Worm (Caenorhabditis elegans): ENCODE data around the gene ugt-3.

DNA sequence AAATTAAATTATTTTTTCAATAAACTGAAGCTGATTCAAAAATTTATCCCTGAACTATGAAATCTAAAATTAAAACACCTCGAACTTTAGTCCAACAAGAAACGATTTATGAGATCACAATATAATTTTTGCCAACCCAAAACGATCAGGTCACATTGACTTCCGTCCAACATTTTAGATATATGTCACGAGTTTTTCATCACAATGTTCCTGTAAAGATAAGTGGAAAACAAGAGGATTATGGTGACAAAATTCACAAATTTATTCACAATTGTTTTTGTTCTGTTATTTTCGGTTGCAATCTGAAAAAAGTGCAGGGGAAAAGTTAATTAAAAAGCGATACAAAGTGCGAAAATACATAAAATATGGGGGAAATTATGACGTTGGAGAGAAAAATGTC lies 16.6 kb upstream of the ugt-3 start:
- no peak for TF ChIP-seq unc-62 (GFP tag; optimal IDR thresholded peaks at IDR 0.05)
- no peak for TF ChIP-seq vab-15 (tag; optimal IDR thresholded peaks at IDR 0.05)
- no peak for TF ChIP-seq C34B4.2 (tag; optimal IDR thresholded peaks at IDR 0.05)
- TF ChIP-seq fos-1 (tag; optimal IDR thresholded peaks at IDR 0.05) = no peak
- TF ChIP-seq ces-1 (GFP tag; optimal IDR thresholded peaks at IDR 0.05) = no peak
- no peak for TF ChIP-seq ceh-82 (tag; optimal IDR thresholded peaks at IDR 0.05)
- no peak for TF ChIP-seq zag-1 (tag; optimal IDR thresholded peaks at IDR 0.05)
- no peak for TF ChIP-seq aly-2 (tag; optimal IDR thresholded peaks at IDR 0.05)
- TF ChIP-seq jun-1 (tag; optimal IDR thresholded peaks at IDR 0.05) = no peak
- no peak for TF ChIP-seq nhr-11 (tag; optimal IDR thresholded peaks at IDR 0.05)
- no peak for TF ChIP-seq zip-4 (GFP tag; optimal IDR thresholded peaks at IDR 0.05)
- TF ChIP-seq F16B12.6 (tag; optimal IDR thresholded peaks at IDR 0.05) = no peak

Measured in whole organism, L1 larva.